Worm (Caenorhabditis elegans) whole organism, L4 larva: ENCODE results near the gene H38K22.6.

Experiments
- arid-1 ChIP-seq: fragments of 200-800 bp; sonication (Bioruptor generic); conservative IDR thresholded peaks from 2 replicates; pipeline ENCODE4 v1.3.6; 2022; ENCODE audit warnings: missing genetic modification reagents, missing genetic modification characterization, missing compliant biosample characterization
- ceh-28 ChIP-seq: fragments of 150-350 bp; optimal IDR thresholded peaks from 2 replicates; lab custom pipeline; 2014; ENCODE audit warnings: missing biosample characterization, missing genetic modification reagents, missing genetic modification characterization
- ceh-82 ChIP-seq: sonication (generic microtip); optimal IDR thresholded peaks from 2 replicates; lab custom pipeline; 2017; ENCODE audit warnings: missing biosample characterization, missing genetic modification characterization
- daf-16 ChIP-seq, 3 experiments: sonication (generic microtip); optimal IDR thresholded peaks; 2 replicates each; lab custom pipeline; 2016 to 2017; ENCODE audit warnings: missing genetic modification characterization in 3 of 3, missing genetic modification reagents in 3 of 3, mild to moderate bottlenecking in 2 of 3, missing compliant biosample characterization in 2 of 3, missing biosample characterization in 1 of 3, moderate library complexity in 1 of 3
- lin-1 ChIP-seq: fragments of 200-800 bp; sonication (Bioruptor generic); IDR thresholded peaks from 2 replicates; pipeline ENCODE4 v1.3.6; 2022; ENCODE audit warnings: missing genetic modification reagents, missing genetic modification characterization, missing compliant biosample characterization
- unc-62 ChIP-seq, 3 experiments: fragments of 150-350 bp in 1 of 3; sonication (generic microtip); optimal IDR thresholded peaks in 2 of 3; peaks in 1 of 3; 1 replicate in 1 of 3; 2 replicates in 2 of 3; lab custom pipeline; 2014 to 2017; ENCODE audit warnings: missing biosample characterization in 3 of 3, missing genetic modification characterization in 3 of 3, missing genetic modification reagents in 3 of 3, missing genotype in 1 of 3

DNA sequence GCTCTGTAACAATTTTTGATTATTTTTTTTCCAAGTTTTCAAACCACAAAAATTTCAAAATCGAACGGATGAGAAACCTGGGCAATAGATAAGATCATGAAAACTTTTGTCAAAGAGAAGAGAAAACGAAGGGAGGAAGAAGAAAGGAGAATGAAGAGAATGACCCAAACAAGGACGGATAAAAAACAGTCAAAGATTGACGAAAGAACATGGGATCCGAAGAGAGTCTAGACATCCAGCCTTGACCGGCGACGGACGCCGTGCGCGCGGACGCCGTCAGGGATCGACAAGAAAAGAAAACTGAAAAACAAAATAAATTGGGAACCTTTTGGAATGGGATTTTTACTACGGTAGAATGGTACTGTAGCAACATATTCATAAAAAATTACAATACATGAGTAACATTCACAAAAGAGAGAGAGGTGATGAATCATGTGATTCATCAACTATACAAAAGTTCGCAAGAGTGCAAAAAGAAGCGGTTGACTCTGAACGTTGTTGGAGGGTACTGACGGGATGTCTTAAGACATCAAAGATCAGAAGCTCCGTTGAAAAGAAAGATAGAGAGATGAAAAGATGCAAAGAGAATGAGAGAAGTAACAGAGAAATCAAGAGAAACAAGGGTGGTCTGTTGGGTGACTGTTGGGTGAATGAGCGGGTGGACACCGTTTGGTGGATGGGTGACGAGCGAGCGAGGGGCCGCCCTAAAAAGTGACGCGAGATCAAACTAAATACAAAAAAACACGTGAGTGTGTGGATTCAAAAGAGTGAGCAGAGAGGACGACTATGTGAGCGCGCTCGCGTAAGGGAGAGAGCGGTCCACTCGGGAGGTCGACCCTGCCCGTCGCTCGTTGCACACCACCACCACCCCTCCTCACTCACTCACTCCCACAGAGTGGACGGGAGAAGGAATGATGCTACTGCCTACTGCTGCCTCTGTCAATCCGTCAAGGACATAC, 39.7 kb upstream of the H38K22.6 start, which contains the start of gene sup-26:
- peak in 1 of 2 experiments; percentile 57 for TF ChIP-seq unc-62 (GFP tag; optimal IDR thresholded peaks at IDR 0.05 in 1 of 2; lab: Kevin White, UChicago)
- TF ChIP-seq unc-62 (tag; optimal IDR thresholded peaks at IDR 0.05; lab: Kevin White, UChicago): no peak
- TF ChIP-seq ceh-82 (tag; lab: Kevin White, UChicago): no peak
- TF ChIP-seq daf-16 (GFP tag; optimal IDR thresholded peaks at IDR 0.05; lab: Kevin White, UChicago): no peak
- TF ChIP-seq daf-16 (tag; optimal IDR thresholded peaks at IDR 0.05; lab: Kevin White, UChicago): no peak
- TF ChIP-seq arid-1: no peak
- TF ChIP-seq ceh-28 (tag; lab: Kevin White, UChicago): no peak
- TF ChIP-seq lin-1 (GFP tag; lab: Robert Waterston, UW): no peak
